Worm (Caenorhabditis elegans) whole organism, mixed stage, embryonic: ENCODE results near the gene C06E4.2.

ENCODE experiments used
- ceh-39 ChIP-seq: fragments of 150-350 bp; optimal IDR thresholded peaks from 2 replicates; lab custom pipeline; 2014; ENCODE audit warnings: missing biosample characterization, missing genetic modification characterization
- ces-1 ChIP-seq: fragments of 150-350 bp; optimal IDR thresholded peaks from 2 replicates; lab custom pipeline; 2014; ENCODE audit warnings: missing biosample characterization, missing genetic modification reagents, missing genetic modification characterization
- elt-1 ChIP-seq: sonication (generic microtip); optimal IDR thresholded peaks from 2 replicates; lab custom pipeline; 2017; ENCODE audit warnings: missing genetic modification characterization, mild to moderate bottlenecking, missing compliant biosample characterization, antibody characterized with exemption, moderate library complexity, borderline replicate concordance; ENCODE audit not compliant: insufficient read depth
- elt-3 ChIP-seq: fragments of 150-350 bp; optimal IDR thresholded peaks from 2 replicates; lab custom pipeline; 2014; ENCODE audit warnings: missing biosample characterization, missing genetic modification characterization
- ham-2 ChIP-seq: fragments of 200-800 bp; sonication (Bioruptor generic); optimal IDR thresholded peaks from 2 replicates; lab custom pipeline; 2018; ENCODE audit warnings: mild to moderate bottlenecking, missing genetic modification characterization, missing compliant biosample characterization
- lin-13 ChIP-seq: fragments of 150-350 bp; optimal IDR thresholded peaks from 2 replicates; lab custom pipeline; 2014; ENCODE audit warnings: missing biosample characterization, missing genetic modification characterization
- mep-1 ChIP-seq: fragments of 150-350 bp; optimal IDR thresholded peaks from 2 replicates; lab custom pipeline; 2017; ENCODE audit warnings: missing biosample characterization, missing genetic modification reagents, missing genetic modification characterization, inconsistent platforms
- nhr-28 ChIP-seq: fragments of 150-350 bp; optimal IDR thresholded peaks from 2 replicates; lab custom pipeline; 2014; ENCODE audit warnings: missing biosample characterization, missing genetic modification characterization
- nhr-76 ChIP-seq: sonication (generic microtip); optimal IDR thresholded peaks from 2 replicates; lab custom pipeline; 2017; ENCODE audit warnings: missing biosample characterization, missing genetic modification characterization
- pha-4 ChIP-seq: fragments of 150-350 bp; optimal IDR thresholded peaks from 2 replicates; lab custom pipeline; 2018; ENCODE audit warnings: missing biosample characterization, missing genetic modification reagents, missing genetic modification characterization
- snpc-4 ChIP-seq: fragments of 150-350 bp; optimal IDR thresholded peaks from 2 replicates; lab custom pipeline; 2014; ENCODE audit warnings: missing biosample characterization, missing genetic modification characterization
- unc-39 ChIP-seq: fragments of 150-350 bp; optimal IDR thresholded peaks from 2 replicates; lab custom pipeline; 2014; ENCODE audit warnings: missing biosample characterization, missing genetic modification characterization
- unc-62 ChIP-seq: fragments of 150-350 bp; optimal IDR thresholded peaks from 2 replicates; lab custom pipeline; 2014; ENCODE audit warnings: missing biosample characterization, missing genetic modification reagents, missing genetic modification characterization

DNA sequence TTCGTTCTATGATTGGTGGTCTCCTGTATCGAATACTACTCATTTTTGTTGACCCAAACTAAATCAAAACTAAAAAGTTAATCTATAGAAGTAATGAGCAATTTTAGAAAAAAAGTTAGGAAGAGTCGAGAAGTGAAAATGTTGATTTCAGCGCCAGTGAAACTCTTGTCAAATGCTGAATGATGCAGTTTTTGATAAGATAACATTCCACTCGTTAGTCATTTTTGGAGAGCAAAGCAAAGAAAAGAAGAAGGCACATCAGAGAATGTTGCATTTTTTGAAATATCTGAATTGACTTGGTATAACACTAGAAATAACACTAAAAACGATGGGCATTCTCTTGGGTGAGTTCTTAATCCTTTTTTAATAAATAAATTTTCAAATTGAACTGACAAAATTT is 52.2 kb downstream of the C06E4.2 start, which contains the start of gene sqst-2:
- TF ChIP-seq nhr-76 (tag; lab: Kevin White, UChicago), result no peak
- no peak for TF ChIP-seq unc-62 (GFP tag; lab: Kevin White, UChicago)
- no peak for TF ChIP-seq nhr-28 (tag; lab: Kevin White, UChicago)
- no peak for TF ChIP-seq elt-1 (tag; lab: Kevin White, UChicago)
- no peak for TF ChIP-seq ces-1 (GFP tag; lab: Kevin White, UChicago)
- TF ChIP-seq unc-39 (tag; lab: Kevin White, UChicago), result no peak
- no peak for TF ChIP-seq snpc-4
- no peak for TF ChIP-seq pha-4 (tag; lab: Kevin White, UChicago)
- TF ChIP-seq ceh-39 (tag; lab: Kevin White, UChicago), result no peak
- no peak for TF ChIP-seq lin-13
- no peak for TF ChIP-seq ham-2 (GFP tag; lab: Kevin White, UChicago)
- TF ChIP-seq mep-1, result no peak
- TF ChIP-seq elt-3 (tag; lab: Kevin White, UChicago), result no peak
